Fruit fly (Drosophila melanogaster) whole organism, embryonic: ENCODE data around the gene CG5381.

Experiments used
- Awh ChIP-seq: fragments of 200-800 bp; sonication (Bioruptor generic); IDR thresholded peaks from 2 replicates; pipeline ENCODE4, ENCODE4 v1.3.6; 2022; ENCODE audit warnings: missing biosample characterization, missing genetic modification characterization
- CG10366 ChIP-seq: fragments of 200-800 bp; sonication (Bioruptor generic); IDR thresholded peaks from 2 replicates; pipeline ENCODE4 v1.3.6; 2022; ENCODE audit warnings: missing biosample characterization, missing genetic modification characterization
- CG11093 ChIP-seq: fragments of 200-800 bp; sonication (Bioruptor generic); IDR thresholded peaks from 3 replicates; pipeline ENCODE4 v1.3.6; 2022; ENCODE audit warnings: missing biosample characterization, missing genetic modification characterization
- CG11560 ChIP-seq: fragments of 200-800 bp; sonication (Bioruptor generic); IDR thresholded peaks from 3 replicates; pipeline ENCODE4 v1.3.6; 2022; ENCODE audit warnings: missing biosample characterization, missing genetic modification characterization
- CG13424 ChIP-seq: fragments of 200-800 bp; sonication (Bioruptor generic); optimal IDR thresholded peaks from 2 replicates; lab custom pipeline; 2019; ENCODE audit warnings: missing biosample characterization, mild to moderate bottlenecking, missing genetic modification characterization, moderate library complexity
- CG14965 ChIP-seq: fragments of 200-800 bp; sonication (Bioruptor generic); optimal IDR thresholded peaks from 2 replicates; lab custom pipeline; 2016; ENCODE audit warnings: missing biosample characterization, missing genetic modification characterization, borderline replicate concordance
- CG16779 ChIP-seq: fragments of 200-800 bp; sonication (Bioruptor generic); IDR thresholded peaks from 2 replicates; pipeline ENCODE4 v1.3.6; 2022; ENCODE audit warnings: missing biosample characterization, missing genetic modification characterization
- CG17186 ChIP-seq: fragments of 200-800 bp; sonication (Bioruptor generic); optimal IDR thresholded peaks from 3 replicates; lab custom pipeline; 2017; ENCODE audit warnings: missing biosample characterization, missing genetic modification reagents, missing genetic modification characterization
- CG1792 ChIP-seq: fragments of 200-800 bp; sonication (Bioruptor generic); optimal IDR thresholded peaks from 2 replicates; lab custom pipeline; 2016; ENCODE audit warnings: missing biosample characterization, missing genetic modification characterization
- CG31388 ChIP-seq: fragments of 200-800 bp; sonication (Bioruptor generic); optimal IDR thresholded peaks from 2 replicates; lab custom pipeline; 2016; ENCODE audit warnings: missing biosample characterization, missing genetic modification characterization
- CG3838 ChIP-seq: fragments of 200-800 bp; sonication (Bioruptor generic); optimal IDR thresholded peaks from 3 replicates; lab custom pipeline; 2016; ENCODE audit warnings: missing biosample characterization, missing genetic modification characterization
- CG6689 ChIP-seq: fragments of 200-800 bp; sonication (Bioruptor generic); IDR thresholded peaks from 2 replicates; pipeline ENCODE4 v1.3.6; 2022; ENCODE audit warnings: missing biosample characterization, missing genetic modification characterization
- CG8478 ChIP-seq: fragments of >200 bp; optimal IDR thresholded peaks from 2 replicates; lab custom pipeline; 2018
- Chrac-16 ChIP-seq: fragments of 200-800 bp; sonication (Bioruptor generic); optimal IDR thresholded peaks from 3 replicates; lab custom pipeline; 2016; ENCODE audit warnings: missing biosample characterization, missing genetic modification characterization
- Dad ChIP-seq: fragments of 200-800 bp; sonication (Bioruptor generic); optimal IDR thresholded peaks from 3 replicates; lab custom pipeline; 2016; ENCODE audit warnings: missing biosample characterization, missing genetic modification characterization
- Fer2 ChIP-seq: fragments of 200-800 bp; sonication (Bioruptor generic); optimal IDR thresholded peaks from 2 replicates; lab custom pipeline; 2018; ENCODE audit warnings: missing biosample characterization, mild to moderate bottlenecking, missing genetic modification characterization, moderate library complexity
- HmgD ChIP-seq: fragments of 200-800 bp; sonication (Bioruptor generic); optimal IDR thresholded peaks from 3 replicates; lab custom pipeline; 2016; ENCODE audit warnings: missing biosample characterization, missing genetic modification characterization
- Neu2 ChIP-seq: fragments of 200-800 bp; sonication (Bioruptor generic); optimal IDR thresholded peaks from 3 replicates; lab custom pipeline; 2016; ENCODE audit warnings: missing biosample characterization, missing genetic modification characterization, borderline replicate concordance
- Ravus ChIP-seq: fragments of 200-800 bp; sonication (Bioruptor generic); IDR thresholded peaks from 2 replicates; pipeline ENCODE4 v1.3.6; 2022; ENCODE audit warnings: missing biosample characterization, missing genetic modification characterization
- Side ChIP-seq: fragments of 200-800 bp; sonication (Bioruptor generic); optimal IDR thresholded peaks from 2 replicates; lab custom pipeline; 2016; ENCODE audit warnings: missing biosample characterization, missing genetic modification characterization
- Ssrp ChIP-seq: fragments of 200-800 bp; sonication (Bioruptor generic); optimal IDR thresholded peaks from 2 replicates; lab custom pipeline; 2018; ENCODE audit warnings: missing biosample characterization, mild to moderate bottlenecking, missing genetic modification characterization, moderate library complexity
- ara ChIP-seq: fragments of 200-800 bp; sonication (Bioruptor generic); IDR thresholded peaks from 2 replicates; pipeline ENCODE4 v1.3.6; 2022; ENCODE audit warnings: missing biosample characterization, missing genetic modification characterization
- bab2 ChIP-seq: fragments of 200-800 bp; sonication (Bioruptor generic); optimal IDR thresholded peaks from 2 replicates; lab custom pipeline; 2016; ENCODE audit warnings: missing biosample characterization, missing genetic modification characterization
- bigmax ChIP-seq: fragments of 200-800 bp; sonication (Bioruptor generic); optimal IDR thresholded peaks from 2 replicates; lab custom pipeline; 2018; ENCODE audit warnings: missing biosample characterization, mild to moderate bottlenecking, missing genetic modification characterization
- caup ChIP-seq: fragments of 200-800 bp; sonication (Bioruptor generic); optimal IDR thresholded peaks from 3 replicates; lab custom pipeline; 2017; ENCODE audit warnings: missing biosample characterization, mild to moderate bottlenecking, missing genetic modification characterization, moderate library complexity; ENCODE audit not compliant: severe bottlenecking
- dm ChIP-seq: fragments of 200-800 bp; sonication (Bioruptor generic); optimal IDR thresholded peaks from 3 replicates; lab custom pipeline; 2016; ENCODE audit warnings: missing biosample characterization, missing genetic modification characterization
- en ChIP-seq: fragments of 200-800 bp; sonication (Bioruptor generic); optimal IDR thresholded peaks from 2 replicates; lab custom pipeline; 2016; ENCODE audit warnings: missing biosample characterization, missing genetic modification characterization
- ewg ChIP-seq: fragments of 200-800 bp; sonication (Bioruptor generic); optimal IDR thresholded peaks from 3 replicates; lab custom pipeline; 2017; ENCODE audit warnings: mild to moderate bottlenecking, missing biosample characterization, missing genetic modification reagents, missing genetic modification characterization
- exex ChIP-seq: fragments of 200-800 bp; sonication (Bioruptor generic); optimal IDR thresholded peaks from 4 replicates; lab custom pipeline; 2018; ENCODE audit warnings: missing biosample characterization, mild to moderate bottlenecking, missing genetic modification characterization, moderate library complexity
- eyg ChIP-seq: fragments of 200-800 bp; sonication (Bioruptor generic); optimal IDR thresholded peaks from 3 replicates; lab custom pipeline; 2016; ENCODE audit warnings: missing biosample characterization, missing genetic modification characterization
- fd96Cb ChIP-seq: fragments of 200-800 bp; sonication (Bioruptor generic); optimal IDR thresholded peaks from 2 replicates; lab custom pipeline; 2018; ENCODE audit warnings: missing biosample characterization, mild to moderate bottlenecking, missing genetic modification characterization, moderate library complexity
- hkb ChIP-seq, 2 experiments: fragments of 200-800 bp in 1 of 2; fragments of >200 bp in 1 of 2; sonication (Bioruptor generic) in 1 of 2; IDR thresholded peaks in 1 of 2; optimal IDR thresholded peaks in 1 of 2; 2 replicates each; pipeline versions ENCODE4 v1.3.6 to Lab custom; 2017 to 2022; ENCODE audit warnings: missing biosample characterization in 1 of 2, missing genetic modification characterization in 1 of 2
- ind ChIP-seq: fragments of 200-800 bp; sonication (Bioruptor generic); optimal IDR thresholded peaks from 3 replicates; lab custom pipeline; 2016; ENCODE audit warnings: missing biosample characterization, missing genetic modification characterization
- insv ChIP-seq, 2 experiments: fragments of 200-800 bp; sonication (Bioruptor generic); optimal IDR thresholded peaks; 3 replicates each; lab custom pipeline; 2016 to 2018; ENCODE audit warnings: missing biosample characterization in 2 of 2, missing genetic modification characterization in 2 of 2
- jing ChIP-seq: fragments of 200-800 bp; sonication (Bioruptor generic); optimal IDR thresholded peaks from 2 replicates; lab custom pipeline; 2018; ENCODE audit warnings: missing biosample characterization, mild to moderate bottlenecking, missing genetic modification characterization
- kni ChIP-seq: fragments of 200-800 bp; sonication (Bioruptor generic); optimal IDR thresholded peaks from 3 replicates; lab custom pipeline; 2017; ENCODE audit warnings: mild to moderate bottlenecking, missing biosample characterization, missing genetic modification reagents, missing genetic modification characterization
- lmd ChIP-seq: fragments of 200-800 bp; sonication (Bioruptor generic); IDR thresholded peaks from 2 replicates; pipeline ENCODE4 v1.3.6; 2022; ENCODE audit warnings: missing biosample characterization, missing genetic modification characterization
- mam ChIP-seq: fragments of 200-800 bp; sonication (Bioruptor generic); optimal IDR thresholded peaks from 3 replicates; lab custom pipeline; 2016; ENCODE audit warnings: missing biosample characterization, missing genetic modification characterization
- nerfin-1 ChIP-seq: fragments of 200-800 bp; sonication (Bioruptor generic); optimal IDR thresholded peaks from 3 replicates; lab custom pipeline; 2019; ENCODE audit warnings: missing biosample characterization, mild to moderate bottlenecking, missing genetic modification characterization, moderate library complexity
- onecut ChIP-seq: fragments of 200-800 bp; sonication (Bioruptor generic); IDR thresholded peaks from 2 replicates; pipeline ENCODE4 v1.3.6; 2022; ENCODE audit warnings: missing biosample characterization, missing genetic modification characterization
- org-1 ChIP-seq: fragments of 200-800 bp; sonication (Bioruptor generic); optimal IDR thresholded peaks from 2 replicates; lab custom pipeline; 2017; ENCODE audit warnings: missing biosample characterization, missing genetic modification characterization
- pb ChIP-seq: fragments of 200-800 bp; sonication (Bioruptor generic); optimal IDR thresholded peaks from 3 replicates; lab custom pipeline; 2016; ENCODE audit warnings: missing biosample characterization, missing genetic modification characterization
- pnt ChIP-seq: fragments of 200-800 bp; sonication (Bioruptor generic); optimal IDR thresholded peaks from 3 replicates; lab custom pipeline; 2016; ENCODE audit warnings: missing biosample characterization, missing genetic modification characterization
- psq ChIP-seq: fragments of 200-800 bp; sonication (Bioruptor generic); optimal IDR thresholded peaks from 2 replicates; lab custom pipeline; 2017; ENCODE audit warnings: missing biosample characterization, missing genetic modification characterization
- repo ChIP-seq: fragments of 200-800 bp; sonication (Bioruptor generic); optimal IDR thresholded peaks from 2 replicates; lab custom pipeline; 2016; ENCODE audit warnings: missing biosample characterization, missing genetic modification characterization
- schlank ChIP-seq: fragments of 200-800 bp; sonication (Bioruptor generic); optimal IDR thresholded peaks from 2 replicates; lab custom pipeline; 2018; ENCODE audit warnings: missing biosample characterization, mild to moderate bottlenecking, missing genetic modification characterization
- slp2 ChIP-seq: fragments of 200-800 bp; sonication (Bioruptor generic); optimal IDR thresholded peaks from 2 replicates; lab custom pipeline; 2016; ENCODE audit warnings: missing biosample characterization, missing genetic modification characterization
- sob ChIP-seq: fragments of 200-800 bp; sonication (Bioruptor generic); IDR thresholded peaks from 2 replicates; pipeline ENCODE4 v1.3.6; 2022; ENCODE audit warnings: missing biosample characterization, missing genetic modification characterization
- stc ChIP-seq: fragments of 200-800 bp; sonication (Bioruptor generic); IDR thresholded peaks from 2 replicates; pipeline ENCODE4 v1.3.6; 2022; ENCODE audit warnings: missing biosample characterization, missing genetic modification characterization
- tll ChIP-seq, 2 experiments: fragments of 200-800 bp in 1 of 2; fragments of >200 bp in 1 of 2; sonication (Bioruptor generic) in 1 of 2; optimal IDR thresholded peaks; 2 replicates each; lab custom pipeline; 2017 to 2019; ENCODE audit warnings: missing biosample characterization in 2 of 2, missing genetic modification characterization in 2 of 2, mild to moderate bottlenecking in 1 of 2, moderate library complexity in 1 of 2
- vnd ChIP-seq: fragments of 200-800 bp; sonication (Bioruptor generic); IDR thresholded peaks from 3 replicates; pipeline ENCODE4 v1.3.6; 2022; ENCODE audit warnings: missing biosample characterization, missing genetic modification characterization; ENCODE audit not compliant: partially characterized antibody

Gene CG5381

dm6 chr2L:10334854-10335277 lies 12.0 kb upstream of the CG5381 start (continued):
- TF ChIP-seq CG17186 (GFP tag; lab: Kevin White, UChicago) (no peak), ind (GFP tag; lab: Kevin White, UChicago) (peak; percentile 9), CG1792 (GFP tag; lab: Kevin White, UChicago) (peak; percentile 24), fd96Cb (tag; lab: Kevin White, UChicago) (no peak), repo (GFP tag; lab: Kevin White, UChicago) (peak; percentile 23), exex (tag; lab: Kevin White, UChicago) (peak; percentile 97), CG11093 (GFP tag; lab: Robert Waterston, UW) (no peak), bab2 (GFP tag; lab: Kevin White, UChicago) (peak; percentile 10), CG11560 (tag; lab: Robert Waterston, UW) (no peak), en (no peak), Chrac-16 (GFP tag; lab: Kevin White, UChicago) (peak; percentile 2), HmgD (GFP tag; lab: Kevin White, UChicago) (peak; percentile 11), tll (GFP tag; optimal IDR thresholded peaks at IDR 0.05; lab: Kevin White, UChicago) (no peak), onecut (GFP tag; lab: Robert Waterston, UW) (peak; percentile 74), Side (GFP tag; lab: Kevin White, UChicago) (peak; percentile 67), Ravus (no peak), Dad (peak; percentile 17), pnt (GFP tag; lab: Kevin White, UChicago) (peak; percentile 27), CG8478 (lab: Kevin White, UChicago) (no peak), nerfin-1 (tag; lab: Kevin White, UChicago) (peak; percentile 66), CG13424 (tag; lab: Kevin White, UChicago) (peak; percentile 56), Ssrp (no peak), caup (GFP tag; lab: Kevin White, UChicago) (peak; percentile 77), org-1 (GFP tag; lab: Kevin White, UChicago) (no peak), Neu2 (GFP tag; lab: Kevin White, UChicago) (no peak), CG3838 (no peak), ara (GFP tag; lab: Robert Waterston, UW) (peak; percentile 69), lmd (no peak), kni (GFP tag; lab: Kevin White, UChicago) (peak; percentile 98), psq (GFP tag; lab: Kevin White, UChicago) (no peak), schlank (tag; lab: Kevin White, UChicago) (peak; percentile 69), eyg (peak; percentile 16), ewg (GFP tag; lab: Kevin White, UChicago) (peak; percentile 26), CG10366 (no peak), CG31388 (no peak), pb (GFP tag; lab: Kevin White, UChicago) (peak; percentile 16), dm (GFP tag; lab: Kevin White, UChicago) (peak; percentile 50), vnd (GFP tag; lab: Robert Waterston, UW) (no peak; the same call in 2 of the 3 replicates), jing (no peak), CG16779 (GFP tag; lab: Robert Waterston, UW) (no peak), bigmax (GFP tag; lab: Kevin White, UChicago) (peak; percentile 57), CG6689 (peak; percentile 32; the same call in 1 of the 2 replicates), stc (GFP tag; lab: Robert Waterston, UW) (peak; percentile 71), sob (peak; percentile 72; the same call in 1 of the 2 replicates), CG14965 (GFP tag; lab: Kevin White, UChicago) (no peak), insv (GFP tag; optimal IDR thresholded peaks at IDR 0.05; lab: Kevin White, UChicago) (peak in 1 of 2 experiments; percentile 43), Fer2 (peak; percentile 38), hkb (optimal IDR thresholded peaks at IDR 0.05; lab: Kevin White, UChicago) (no peak), hkb (GFP tag; IDR thresholded peaks at IDR 0.05; lab: Robert Waterston, UW) (peak; percentile 69), mam (GFP tag; lab: Kevin White, UChicago) (peak; percentile 50), slp2 (GFP tag; lab: Kevin White, UChicago) (peak; percentile 43), Awh (GFP tag; lab: Robert Waterston, UW) (peak; percentile 78; the same call in 1 of the 2 replicates)
